Fruit fly (Drosophila melanogaster): Measurements from ENCODE around the gene Nbr.

Nbr gene

DNA sequence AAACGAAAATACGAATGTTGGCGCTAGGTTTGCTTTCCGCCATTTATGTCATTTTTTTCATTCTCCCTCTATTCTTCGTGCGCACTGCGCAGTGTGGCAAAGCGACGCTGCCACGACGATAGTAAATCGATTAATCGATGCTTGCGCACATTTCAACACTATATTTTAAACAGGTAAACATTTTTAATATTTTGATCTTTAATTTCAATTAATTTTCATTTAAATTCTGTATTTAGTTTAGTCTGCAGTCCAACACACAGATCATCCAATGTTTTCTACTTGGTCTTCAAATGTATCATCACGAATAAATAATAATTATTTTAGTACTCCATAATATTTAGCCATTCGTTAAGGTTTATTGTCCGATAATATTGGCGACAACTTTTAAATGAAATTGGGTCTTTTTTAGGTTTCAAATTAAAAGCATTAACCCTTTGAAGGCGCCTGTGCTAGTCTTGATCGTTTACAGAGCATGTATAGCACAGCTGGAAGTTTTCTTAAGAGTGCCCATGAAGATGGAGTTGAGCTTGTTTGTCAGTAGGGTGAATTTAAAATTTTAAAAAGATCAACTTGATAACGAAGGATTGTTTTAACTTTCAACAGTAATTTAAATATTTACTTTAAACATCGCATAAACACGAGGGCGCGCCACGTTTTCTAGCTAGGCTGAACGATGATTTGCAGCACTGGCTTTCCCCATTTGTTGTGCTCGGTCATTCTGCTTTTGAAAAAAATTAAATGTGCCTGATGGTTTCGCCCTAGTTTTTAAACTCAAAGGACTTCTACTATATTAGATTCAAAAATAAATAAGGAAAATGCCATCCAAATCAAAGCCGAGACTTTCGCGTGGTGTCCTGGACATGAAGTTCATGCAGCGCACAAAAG lies 6.5 kb downstream of the Nbr start, which contains the start of the genes Mpp6 and E2f2 (continued):
- TF ChIP-seq CG11247 (GFP tag; IDR thresholded peaks at IDR 0.05) (peak; percentile 71), Spps (tag; optimal IDR thresholded peaks at IDR 0.05) (no peak), Six4 (GFP tag; optimal IDR thresholded peaks at IDR 0.05) (no peak), fu2 (GFP tag; optimal IDR thresholded peaks at IDR 0.05) (no peak), cato (GFP tag; optimal IDR thresholded peaks at IDR 0.05; ENCODE audit: borderline replicate concordance) (no peak), CG4282 (GFP tag; optimal IDR thresholded peaks at IDR 0.05) (no peak), Optix (GFP tag; IDR thresholded peaks at IDR 0.05) (no peak), CG1832 (GFP tag; optimal IDR thresholded peaks at IDR 0.05) (no peak), fd102C (GFP tag; optimal IDR thresholded peaks at IDR 0.05) (no peak), CG3838 (GFP tag; optimal IDR thresholded peaks at IDR 0.05) (no peak), CG6765 (GFP tag; optimal IDR thresholded peaks at IDR 0.05) (no peak), Aef1 (GFP tag; IDR thresholded peaks at IDR 0.05) (peak; percentile 25; the same call in 1 of the 3 replicates), CG1647 (GFP tag; optimal IDR thresholded peaks at IDR 0.05) (no peak), CG11456 (GFP tag; IDR thresholded peaks at IDR 0.05) (peak; percentile 59; the same call in 2 of the 3 replicates), repo (GFP tag; optimal IDR thresholded peaks at IDR 0.05) (no peak), knrl (GFP tag; IDR thresholded peaks at IDR 0.05; ENCODE audit: partially characterized antibody) (peak; percentile 84), Mrtf (GFP tag; IDR thresholded peaks at IDR 0.05) (no peak), vfl (GFP tag; optimal IDR thresholded peaks at IDR 0.05) (peak; percentile 4), CG3995 (GFP tag; optimal IDR thresholded peaks at IDR 0.05) (no peak), Nf-YA (GFP tag; IDR thresholded peaks at IDR 0.05) (no peak), esg (GFP tag; conservative IDR thresholded peaks at IDR 0.05) (no peak), CG9876 (GFP tag; optimal IDR thresholded peaks at IDR 0.05) (no peak), trh (GFP tag; optimal IDR thresholded peaks at IDR 0.05) (no peak), MTF-1 (GFP tag; optimal IDR thresholded peaks at IDR 0.05; ENCODE audit: borderline replicate concordance) (no peak), ab (GFP tag; optimal IDR thresholded peaks at IDR 0.05) (no peak), CG8281 (tag; optimal IDR thresholded peaks at IDR 0.05) (no peak), eve (GFP tag; optimal IDR thresholded peaks at IDR 0.05) (no peak), E2f1 (GFP tag; IDR thresholded peaks at IDR 0.05) (no peak), CG4360 (GFP tag; IDR thresholded peaks at IDR 0.05) (no peak), klu (GFP tag; IDR thresholded peaks at IDR 0.05) (no peak), CG42726 (GFP tag; IDR thresholded peaks at IDR 0.05; ENCODE audit: partially characterized antibody) (peak; percentile 93), Kr (GFP tag; optimal IDR thresholded peaks at IDR 0.05) (no peak), CG10274 (GFP tag; optimal IDR thresholded peaks at IDR 0.05) (no peak), CG10565 (GFP tag; optimal IDR thresholded peaks at IDR 0.05) (no peak), CG4328 (GFP tag; optimal IDR thresholded peaks at IDR 0.05) (no peak), Camta (GFP tag; optimal IDR thresholded peaks at IDR 0.05) (no peak), disco-r (GFP tag; optimal IDR thresholded peaks at IDR 0.05) (no peak), CG1529 (GFP tag; optimal IDR thresholded peaks at IDR 0.05) (no peak), lab (GFP tag; optimal IDR thresholded peaks at IDR 0.05) (no peak), ind (GFP tag; optimal IDR thresholded peaks at IDR 0.05) (peak; percentile 2), usp (GFP tag; optimal IDR thresholded peaks at IDR 0.05) (no peak), CG12104 (GFP tag; optimal IDR thresholded peaks at IDR 0.05) (peak; percentile 15), sens (GFP tag) (peak; percentile 70), Ravus (GFP tag; IDR thresholded peaks at IDR 0.05) (no peak), lola (GFP tag; optimal IDR thresholded peaks at IDR 0.05) (no peak), CG8765 (GFP tag; IDR thresholded peaks at IDR 0.05) (no peak), Oli (tag; optimal IDR thresholded peaks at IDR 0.05) (no peak), NfI (GFP tag; optimal IDR thresholded peaks at IDR 0.05) (peak; percentile 57), CG9797 (GFP tag; optimal IDR thresholded peaks at IDR 0.05) (no peak), dati (GFP tag; IDR thresholded peaks at IDR 0.05) (no peak), Sin3A (optimal IDR thresholded peaks at IDR 0.05) (peak; percentile 1)
